Worm (Caenorhabditis elegans) whole organism, mixed stage, embryonic: ENCODE data around the gene Y73B6BL.29.

ENCODE experiments used
- M03D4.4 ChIP-seq: sonication (generic microtip); optimal IDR thresholded peaks from 2 replicates; lab custom pipeline; 2017; ENCODE audit warnings: mild to moderate bottlenecking, missing genetic modification characterization, missing compliant biosample characterization
- elt-1 ChIP-seq: sonication (generic microtip); optimal IDR thresholded peaks from 2 replicates; lab custom pipeline; 2017; ENCODE audit warnings: missing genetic modification characterization, mild to moderate bottlenecking, missing compliant biosample characterization, antibody characterized with exemption, moderate library complexity, borderline replicate concordance; ENCODE audit not compliant: insufficient read depth
- nhr-237 ChIP-seq: fragments of 150-350 bp; optimal IDR thresholded peaks from 2 replicates; lab custom pipeline; 2014; ENCODE audit warnings: missing biosample characterization, missing genetic modification characterization
- nhr-76 ChIP-seq: sonication (generic microtip); optimal IDR thresholded peaks from 2 replicates; lab custom pipeline; 2017; ENCODE audit warnings: missing biosample characterization, missing genetic modification characterization
- snpc-4 ChIP-seq: fragments of 150-350 bp; optimal IDR thresholded peaks from 2 replicates; lab custom pipeline; 2014; ENCODE audit warnings: missing biosample characterization, missing genetic modification characterization
- sptf-1 ChIP-seq: sonication (generic microtip); optimal IDR thresholded peaks from 2 replicates; lab custom pipeline; 2017; ENCODE audit warnings: mild to moderate bottlenecking, missing genetic modification characterization, moderate library complexity, missing compliant biosample characterization
- unc-39 ChIP-seq: fragments of 150-350 bp; optimal IDR thresholded peaks from 2 replicates; lab custom pipeline; 2014; ENCODE audit warnings: missing biosample characterization, missing genetic modification characterization

DNA sequence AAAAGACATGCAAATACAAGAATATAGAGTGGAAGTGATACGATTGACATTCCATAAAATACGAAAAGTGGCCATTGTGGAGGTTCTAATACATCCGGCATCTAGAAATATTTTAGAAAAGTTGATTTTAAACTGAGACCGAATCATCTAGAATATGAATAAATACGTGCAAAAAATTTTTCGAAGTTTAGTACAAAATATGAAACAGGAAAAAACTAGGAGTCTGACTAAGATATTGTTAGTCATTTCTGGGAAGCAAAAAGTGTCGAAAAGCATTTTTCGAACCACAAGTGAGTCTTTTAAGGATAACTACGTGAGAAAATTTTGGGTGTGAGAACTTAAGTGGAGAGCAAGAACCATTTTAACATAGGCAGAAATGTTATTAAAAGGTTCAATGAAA is 39.6 kb upstream of the Y73B6BL.29 start, which contains the start of gene srv-32:
- TF ChIP-seq nhr-237 (tag; lab: Kevin White, UChicago) (no peak), snpc-4 (tag; lab: Kevin White, UChicago) (no peak), elt-1 (tag; lab: Kevin White, UChicago) (no peak), unc-39 (no peak), M03D4.4 (tag; lab: Kevin White, UChicago) (no peak), nhr-76 (no peak), sptf-1 (no peak)
